Worm (Caenorhabditis elegans) whole organism, L4 larva: ENCODE data around the gene gpa-10.

ENCODE experiments used
- D1046.2 ChIP-seq: fragments of 200-800 bp; sonication (Bioruptor generic); IDR thresholded peaks from 2 replicates; pipeline ENCODE4 v1.3.6; 2022; ENCODE audit warnings: missing genetic modification characterization, missing compliant biosample characterization
- F37D6.2 ChIP-seq: sonication (generic microtip); optimal IDR thresholded peaks from 2 replicates; lab custom pipeline; 2016; ENCODE audit warnings: mild to moderate bottlenecking, missing genetic modification characterization, missing compliant biosample characterization
- T26A8.4 ChIP-seq: fragments of 200-800 bp; sonication (Bioruptor generic); IDR thresholded peaks from 2 replicates; pipeline ENCODE4 v1.3.6; 2022; ENCODE audit warnings: missing genetic modification characterization, missing compliant biosample characterization
- Y48G9A.11 ChIP-seq: fragments of 200-800 bp; sonication (Bioruptor generic); IDR thresholded peaks from 2 replicates; pipeline ENCODE4 v1.3.6; 2022; ENCODE audit warnings: missing genetic modification reagents, missing genetic modification characterization, missing compliant biosample characterization
- Y75B8A.6 ChIP-seq: fragments of 200-800 bp; sonication (Bioruptor generic); IDR thresholded peaks from 2 replicates; pipeline ENCODE4 v1.3.6; 2022; ENCODE audit warnings: missing genetic modification reagents, missing genetic modification characterization, missing compliant biosample characterization
- ZK337.2 ChIP-seq: fragments of 200-800 bp; sonication (Bioruptor generic); IDR thresholded peaks from 2 replicates; pipeline ENCODE4 v1.3.6; 2022; ENCODE audit warnings: missing genetic modification reagents, missing genetic modification characterization, missing compliant biosample characterization
- aha-1 ChIP-seq: fragments of 150-350 bp; peaks from one replicate; lab custom pipeline; 2014; ENCODE audit warnings: missing biosample characterization, missing genetic modification characterization
- aly-2 ChIP-seq: sonication (generic microtip); optimal IDR thresholded peaks from 2 replicates; lab custom pipeline; 2018; ENCODE audit warnings: missing biosample characterization, missing genetic modification characterization
- ceh-28 ChIP-seq: fragments of 150-350 bp; optimal IDR thresholded peaks from 2 replicates; lab custom pipeline; 2014; ENCODE audit warnings: missing biosample characterization, missing genetic modification reagents, missing genetic modification characterization
- cey-2 ChIP-seq: sonication (generic microtip); optimal IDR thresholded peaks from 3 replicates; lab custom pipeline; 2017; ENCODE audit warnings: missing genetic modification characterization, mild to moderate bottlenecking, missing compliant biosample characterization, antibody characterized with exemption, borderline replicate concordance; ENCODE audit not compliant: insufficient read depth
- daf-12 ChIP-seq: fragments of 150-350 bp; optimal IDR thresholded peaks from 2 replicates; lab custom pipeline; 2014; ENCODE audit warnings: missing biosample characterization, missing genetic modification reagents, missing genetic modification characterization
- daf-19 ChIP-seq: fragments of 200-800 bp; sonication (Bioruptor generic); conservative IDR thresholded peaks from 2 replicates; pipeline ENCODE4 v1.3.6; 2022; ENCODE audit warnings: missing genetic modification characterization, missing compliant biosample characterization
- gei-8 ChIP-seq: fragments of 200-800 bp; sonication (Bioruptor generic); optimal IDR thresholded peaks from 2 replicates; lab custom pipeline; 2018; ENCODE audit warnings: mild to moderate bottlenecking, missing genetic modification characterization, missing compliant biosample characterization
- hlh-11 ChIP-seq: fragments of 200-800 bp; sonication (Bioruptor generic); optimal IDR thresholded peaks from 2 replicates; lab custom pipeline; 2018; ENCODE audit warnings: mild to moderate bottlenecking, missing genetic modification characterization, missing compliant biosample characterization
- hlh-30 ChIP-seq: sonication (generic microtip); optimal IDR thresholded peaks from 2 replicates; lab custom pipeline; 2017; ENCODE audit warnings: antibody characterized with exemption, mild to moderate bottlenecking, missing genetic modification characterization, missing compliant biosample characterization; ENCODE audit not compliant: insufficient read depth
- hmg-1.1 ChIP-seq: fragments of 200-800 bp; sonication (Bioruptor generic); IDR thresholded peaks from 2 replicates; pipeline ENCODE4 v1.3.6; 2022; ENCODE audit warnings: missing genetic modification reagents, missing genetic modification characterization, missing compliant biosample characterization
- jun-1 ChIP-seq: fragments of 150-350 bp; optimal IDR thresholded peaks from 2 replicates; lab custom pipeline; 2014; ENCODE audit warnings: missing biosample characterization, missing genetic modification reagents, missing genetic modification characterization
- lim-7 ChIP-seq: fragments of 200-800 bp; sonication (Bioruptor generic); IDR thresholded peaks from 2 replicates; pipeline ENCODE4 v1.3.6; 2022; ENCODE audit warnings: missing genetic modification characterization, missing compliant biosample characterization
- lin-13 ChIP-seq: fragments of 150-350 bp; optimal IDR thresholded peaks from 2 replicates; lab custom pipeline; 2014; ENCODE audit warnings: missing biosample characterization, missing genetic modification reagents, missing genetic modification characterization
- lin-39 ChIP-seq: fragments of 150-350 bp; optimal IDR thresholded peaks from 2 replicates; lab custom pipeline; 2014; ENCODE audit warnings: missing biosample characterization, missing genetic modification reagents, missing genetic modification characterization
- lir-3 ChIP-seq: sonication (generic microtip); optimal IDR thresholded peaks from 2 replicates; lab custom pipeline; 2016; ENCODE audit warnings: mild to moderate bottlenecking, missing genetic modification characterization, missing compliant biosample characterization
- madf-5 ChIP-seq, 2 experiments: fragments of 200-800 bp; sonication (Bioruptor generic); IDR thresholded peaks; 2 replicates each; pipeline ENCODE4 v1.3.6; 2022; ENCODE audit warnings: missing compliant biosample characterization in 2 of 2, missing genetic modification characterization in 2 of 2
- madf-9 ChIP-seq: fragments of 200-800 bp; sonication (Bioruptor generic); conservative IDR thresholded peaks from 2 replicates; pipeline ENCODE4 v1.3.6; 2022; ENCODE audit warnings: missing genetic modification reagents, missing genetic modification characterization, missing compliant biosample characterization
- nhr-237 ChIP-seq: sonication (generic microtip); optimal IDR thresholded peaks from 2 replicates; lab custom pipeline; 2017; ENCODE audit warnings: missing biosample characterization, missing genetic modification characterization
- nhr-28 ChIP-seq: fragments of 150-350 bp; optimal IDR thresholded peaks from 2 replicates; lab custom pipeline; 2014; ENCODE audit warnings: missing biosample characterization, missing genetic modification characterization
- nhr-42 ChIP-seq: fragments of 200-800 bp; sonication (Bioruptor generic); IDR thresholded peaks from 2 replicates; pipeline ENCODE4 v1.3.6; 2022; ENCODE audit warnings: missing genetic modification characterization, missing compliant biosample characterization
- nhr-48 ChIP-seq: sonication (generic microtip); optimal IDR thresholded peaks from 2 replicates; lab custom pipeline; 2016; ENCODE audit warnings: mild to moderate bottlenecking, missing genetic modification characterization, missing compliant biosample characterization
- nhr-76 ChIP-seq: fragments of 150-350 bp; optimal IDR thresholded peaks from 2 replicates; lab custom pipeline; 2014; ENCODE audit warnings: missing biosample characterization, missing genetic modification characterization
- pha-4 ChIP-seq, 2 experiments: fragments of 150-350 bp in 1 of 2; fragments of 200-800 bp in 1 of 2; sonication (Bioruptor generic) in 1 of 2; IDR thresholded peaks in 1 of 2; optimal IDR thresholded peaks in 1 of 2; 2 replicates each; pipeline versions ENCODE4 v1.3.6 to Lab custom; 2014 to 2022; ENCODE audit warnings: missing genetic modification characterization in 2 of 2, missing genetic modification reagents in 2 of 2, missing biosample characterization in 1 of 2, missing compliant biosample characterization in 1 of 2
- rbr-2 ChIP-seq: sonication (generic microtip); optimal IDR thresholded peaks from 2 replicates; lab custom pipeline; 2016; ENCODE audit warnings: missing genotype, missing genetic modification characterization, missing compliant biosample characterization
- sdz-12 ChIP-seq: fragments of 200-800 bp; sonication (Bioruptor generic); optimal IDR thresholded peaks from 2 replicates; lab custom pipeline; 2018; ENCODE audit warnings: mild to moderate bottlenecking, missing genetic modification characterization, missing compliant biosample characterization
- set-16 ChIP-seq: fragments of 200-800 bp; sonication (Bioruptor generic); IDR thresholded peaks from 2 replicates; pipeline ENCODE4 v1.3.6; 2022; ENCODE audit warnings: missing genetic modification reagents, missing genetic modification characterization, missing compliant biosample characterization
- skn-1 ChIP-seq: fragments of 150-350 bp; optimal IDR thresholded peaks from 2 replicates; lab custom pipeline; 2014; ENCODE audit warnings: missing biosample characterization, missing genetic modification characterization
- snpc-1.2 ChIP-seq: fragments of 200-800 bp; sonication (Bioruptor generic); IDR thresholded peaks from 2 replicates; pipeline ENCODE4 v1.3.6; 2022; ENCODE audit warnings: missing genetic modification reagents, missing genetic modification characterization, missing compliant biosample characterization
- unc-62 ChIP-seq, 3 experiments: fragments of 150-350 bp in 1 of 3; sonication (generic microtip); optimal IDR thresholded peaks in 2 of 3; peaks in 1 of 3; 1 replicate in 1 of 3; 2 replicates in 2 of 3; lab custom pipeline; 2014 to 2017; ENCODE audit warnings: missing biosample characterization in 3 of 3, missing genetic modification characterization in 3 of 3, missing genetic modification reagents in 3 of 3, missing genotype in 1 of 3
- vab-7 ChIP-seq: fragments of 200-800 bp; sonication (Bioruptor generic); IDR thresholded peaks from 2 replicates; pipeline ENCODE4 v1.3.6; 2022; ENCODE audit warnings: missing genetic modification reagents, missing genetic modification characterization, missing compliant biosample characterization
- zip-11 ChIP-seq: fragments of 200-800 bp; sonication (Bioruptor generic); IDR thresholded peaks from 2 replicates; pipeline ENCODE4 v1.3.6; 2022; ENCODE audit warnings: missing genetic modification characterization, missing compliant biosample characterization

The gpa-10 gene

DNA sequence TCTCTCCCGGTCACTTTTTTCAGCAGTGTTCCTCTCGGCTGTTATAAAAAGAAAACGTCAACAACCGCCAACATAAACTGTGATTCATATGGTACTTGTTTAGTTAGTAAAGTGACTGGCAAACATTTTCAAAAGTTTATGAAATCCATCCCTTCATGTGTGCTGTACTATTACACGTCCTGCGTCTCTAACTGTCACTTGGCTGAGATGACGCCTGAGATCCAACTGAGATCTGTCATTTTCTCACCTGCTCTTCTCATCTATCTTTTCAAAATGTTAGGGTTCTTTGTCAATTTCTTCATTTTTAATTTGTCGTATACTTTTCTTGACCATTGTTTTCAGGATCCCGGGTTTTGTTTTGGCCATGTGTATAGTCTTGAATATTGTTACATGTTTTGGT, 20.1 kb upstream of the gpa-10 start:
- peak in 1 of 2 experiments; percentile 9 for TF ChIP-seq unc-62 (GFP tag; optimal IDR thresholded peaks at IDR 0.05 in 1 of 2; lab: Kevin White, UChicago)
- TF ChIP-seq unc-62 (tag; optimal IDR thresholded peaks at IDR 0.05; lab: Kevin White, UChicago) = no peak
- no peak for TF ChIP-seq sdz-12
- TF ChIP-seq hlh-11 (tag; lab: Kevin White, UChicago) = no peak
- peak; percentile 26 for TF ChIP-seq aha-1 (tag; lab: Kevin White, UChicago)
- no peak for TF ChIP-seq madf-5 (GFP tag; IDR thresholded peaks at IDR 0.05; lab: Robert Waterston, UW)
- TF ChIP-seq gei-8 = no peak
- 0 out of 2 replicates have a peak, but pooled peaks have one; percentile 18 for TF ChIP-seq hmg-1.1 (GFP tag; lab: Robert Waterston, UW)
- TF ChIP-seq, all 104 proteins: peak for 3

- no peak for TF ChIP-seq nhr-28 (tag; lab: Kevin White, UChicago)
- TF ChIP-seq gei-8 = no peak
- no peak for TF ChIP-seq nhr-42
- TF ChIP-seq lir-3 (tag; lab: Kevin White, UChicago) = no peak
- TF ChIP-seq lin-13 = no peak
- no peak for TF ChIP-seq D1046.2 (GFP tag; lab: Robert Waterston, UW)
- no peak for TF ChIP-seq nhr-76 (tag; lab: Kevin White, UChicago)
- no peak for TF ChIP-seq pha-4 (GFP tag; IDR thresholded peaks at IDR 0.05; lab: Robert Waterston, UW)
- no peak for TF ChIP-seq pha-4 (tag; optimal IDR thresholded peaks at IDR 0.05; lab: Kevin White, UChicago)
- no peak for TF ChIP-seq aly-2 (tag; lab: Kevin White, UChicago)
- no peak for TF ChIP-seq T26A8.4 (GFP tag; lab: Robert Waterston, UW)
- no peak for TF ChIP-seq madf-9
- no peak for TF ChIP-seq Y48G9A.11 (GFP tag; lab: Robert Waterston, UW)
- no peak for TF ChIP-seq daf-12 (tag; lab: Kevin White, UChicago)
- TF ChIP-seq snpc-1.2 (GFP tag; lab: Robert Waterston, UW) = no peak
- no peak for TF ChIP-seq vab-7 (GFP tag; lab: Robert Waterston, UW)
- no peak for TF ChIP-seq nhr-237 (tag; lab: Kevin White, UChicago)
- TF ChIP-seq lim-7 = no peak
- no peak for TF ChIP-seq rbr-2
- no peak for TF ChIP-seq daf-19 (GFP tag; lab: Robert Waterston, UW)
- TF ChIP-seq ZK337.2 (GFP tag; lab: Robert Waterston, UW) = no peak
Observed at ce11 chrV:6870004-6870403, 15.4 kb upstream of the gpa-10 start, which contains the start of gene frpr-18. frpr-18 (plus strand) TSS chrV:6870304.

ce11 chrV:6846507-6846906, 8.1 kb downstream of the gpa-10 start, which contains the start of gene lgc-54:
lgc-54 (minus strand) TSS chrV:6846607.
- TF ChIP-seq hlh-30 (tag; lab: Kevin White, UChicago) = no peak
- peak; percentile 82 for TF ChIP-seq aha-1 (tag; lab: Kevin White, UChicago)
- TF ChIP-seq, all 104 proteins: peak for 1

DNA sequence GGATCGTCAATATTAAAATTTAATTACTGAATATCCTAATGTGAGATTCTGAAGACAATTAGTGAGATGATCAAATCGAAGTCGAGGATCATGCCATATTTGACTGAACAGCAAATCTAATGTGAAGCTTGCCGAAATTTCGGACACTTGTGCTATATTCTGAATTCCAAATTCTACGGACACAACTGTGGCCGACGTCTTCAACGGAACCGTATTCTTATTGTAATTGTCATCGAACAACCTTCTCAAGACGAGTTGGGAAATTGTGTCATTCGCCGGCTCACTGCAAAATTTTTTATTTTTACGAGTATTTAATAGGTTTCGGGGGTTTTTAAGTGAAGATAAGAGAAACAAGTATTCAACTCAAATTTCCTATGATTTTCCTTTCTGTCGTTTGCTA, 12.2 kb downstream of the gpa-10 start, which contains the start of gene T15B7.1:
Gene T15B7.1 (plus strand): TSS at position 301 of the 400 bp plus-strand sequence.
- TF ChIP-seq skn-1 (tag; lab: Kevin White, UChicago) (no peak), set-16 (GFP tag; lab: Robert Waterston, UW) (no peak), nhr-48 (tag; lab: Kevin White, UChicago) (no peak), madf-9 (no peak), vab-7 (GFP tag; lab: Robert Waterston, UW) (no peak), zip-11 (no peak), lin-39 (tag; lab: Kevin White, UChicago) (no peak), Y75B8A.6 (GFP tag; lab: Robert Waterston, UW) (no peak), cey-2 (no peak), hlh-11 (tag; lab: Kevin White, UChicago) (no peak), pha-4 (GFP tag; IDR thresholded peaks at IDR 0.05; lab: Robert Waterston, UW) (no peak), pha-4 (tag; optimal IDR thresholded peaks at IDR 0.05; lab: Kevin White, UChicago) (no peak), nhr-237 (tag; lab: Kevin White, UChicago) (no peak), aha-1 (tag; lab: Kevin White, UChicago) (no peak), jun-1 (no peak), ceh-28 (tag; lab: Kevin White, UChicago) (no peak), F37D6.2 (tag; lab: Kevin White, UChicago) (no peak)
- TF ChIP-seq, all 104 proteins: peak for 0
